Worm (Caenorhabditis elegans) whole organism, L4/young adult: ENCODE measurements around the gene sru-18.
"Not testable (repeated sequence)": the region's sequence is repeated elsewhere in the genome, so short reads cannot be mapped to it uniquely, and the experiment has no call there.

ENCODE experiments used
- W03F9.2 ChIP-seq: fragments of 150-350 bp; optimal IDR thresholded peaks from 2 replicates; lab custom pipeline; 2014; ENCODE audit warnings: missing biosample characterization, missing genetic modification characterization
- dao-5 ChIP-seq: sonication (generic microtip); optimal IDR thresholded peaks from 2 replicates; lab custom pipeline; 2016; ENCODE audit warnings: missing genotype, missing genetic modification characterization, moderate library complexity, missing compliant biosample characterization
- him-1 ChIP-seq: sonication (generic microtip); optimal IDR thresholded peaks from 2 replicates; lab custom pipeline; 2016; ENCODE audit warnings: missing genotype, missing genetic modification reagents, missing genetic modification characterization, missing compliant biosample characterization

The sru-18 gene

DNA sequence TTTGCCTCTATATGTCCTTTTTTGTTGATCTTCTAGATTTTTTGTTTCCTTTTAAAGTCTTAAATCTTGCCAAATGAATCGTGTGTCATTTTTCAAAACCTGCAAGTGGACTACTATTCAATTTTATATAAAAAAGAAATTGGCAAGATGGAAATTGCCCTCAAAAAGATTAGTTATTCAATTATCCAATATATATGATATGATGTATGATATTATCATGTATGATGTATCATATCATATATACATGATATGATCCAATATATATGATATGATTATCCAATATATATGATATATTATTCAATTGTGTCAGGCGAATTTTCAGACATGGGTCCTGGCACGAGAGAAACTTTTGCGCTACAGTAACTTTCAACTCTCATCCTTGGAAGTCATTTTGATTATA is 6.9 kb upstream of the sru-18 start, which contains the start of gene sru-20:
Gene sru-20, plus strand, starts transcription at position 301 of the 400 bp plus-strand sequence.
- TF ChIP-seq W03F9.2 (tag; lab: Kevin White, UChicago) (no peak), dao-5 (tag; lab: Kevin White, UChicago) (no peak), him-1 (tag; lab: Kevin White, UChicago) (no peak)

DNA sequence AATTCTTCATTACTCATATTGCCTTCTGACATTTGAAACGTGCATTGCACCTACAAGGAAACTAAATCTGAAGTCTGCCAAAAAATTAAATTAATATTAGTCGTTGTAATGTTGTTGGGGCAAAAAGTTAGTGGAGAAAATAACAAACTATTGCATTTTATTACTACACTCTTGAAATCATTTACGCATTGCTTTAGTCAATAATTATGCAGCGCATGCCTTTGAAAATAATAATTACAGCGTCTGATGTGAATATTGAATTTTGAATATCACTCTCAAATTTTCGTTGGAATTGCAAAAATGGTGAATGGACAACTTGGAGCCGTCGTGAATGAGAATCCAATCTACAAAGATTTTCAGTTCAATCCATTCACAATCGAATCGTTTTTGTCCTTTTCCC is 3.8 kb upstream of the sru-18 start, which contains the start of gene sru-19:
Gene sru-19, plus strand, starts transcription at position 301 of the 400 bp plus-strand sequence.
- TF ChIP-seq dao-5 (tag; lab: Kevin White, UChicago) (no peak), him-1 (tag; lab: Kevin White, UChicago) (no peak), W03F9.2 (tag; lab: Kevin White, UChicago) (no peak)

DNA sequence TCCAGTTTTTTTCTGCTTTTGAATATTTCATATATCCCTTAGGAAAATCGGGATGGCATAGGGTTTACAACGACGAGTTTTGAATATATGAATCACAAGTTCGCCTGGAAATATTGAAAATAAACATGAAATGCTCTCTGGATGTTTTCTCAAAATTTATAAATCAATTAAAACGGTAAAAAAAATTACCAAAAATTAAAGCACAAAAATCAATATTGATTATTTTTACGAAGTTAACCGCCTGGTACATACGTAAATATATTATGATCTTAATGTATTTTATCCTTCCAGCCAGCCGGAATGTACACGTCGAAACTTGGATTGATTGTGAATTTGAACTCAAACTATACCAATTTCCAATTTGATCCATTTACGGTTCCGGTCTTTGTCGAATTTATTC is 3.3 kb downstream of the sru-18 start, which contains the start of gene sru-17:
Gene sru-17, plus strand, starts transcription at position 301 of the 400 bp plus-strand sequence.
- TF ChIP-seq W03F9.2, dao-5, him-1 (tag; lab: Kevin White, UChicago): not testable (repeated sequence)

DNA sequence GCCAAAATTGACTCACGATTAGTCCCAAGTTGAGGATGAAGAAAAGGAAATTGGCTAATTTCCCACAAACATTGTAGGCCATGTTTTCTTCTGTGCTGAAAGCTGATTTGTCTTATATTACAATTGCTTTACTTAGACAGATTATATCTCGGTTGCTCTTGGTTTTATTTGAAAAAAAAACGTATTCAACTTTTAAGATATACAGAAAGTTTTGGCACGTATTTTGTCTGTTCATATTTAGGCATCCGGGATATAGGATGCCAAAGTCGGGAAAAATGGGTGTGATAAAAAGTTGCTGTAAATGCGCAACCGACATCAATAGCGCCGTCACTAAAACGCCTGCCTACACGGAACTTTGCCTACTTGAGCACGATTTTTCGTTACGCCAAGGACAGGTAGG is 18.1 kb downstream of the sru-18 start, which contains the start of gene tsp-4:
Gene tsp-4, minus strand, starts transcription at position 101 of the 400 bp plus-strand sequence.
- no peak for TF ChIP-seq him-1 (tag; lab: Kevin White, UChicago)
- TF ChIP-seq dao-5 (tag; lab: Kevin White, UChicago): no peak
- TF ChIP-seq W03F9.2 (tag; lab: Kevin White, UChicago): no peak

DNA sequence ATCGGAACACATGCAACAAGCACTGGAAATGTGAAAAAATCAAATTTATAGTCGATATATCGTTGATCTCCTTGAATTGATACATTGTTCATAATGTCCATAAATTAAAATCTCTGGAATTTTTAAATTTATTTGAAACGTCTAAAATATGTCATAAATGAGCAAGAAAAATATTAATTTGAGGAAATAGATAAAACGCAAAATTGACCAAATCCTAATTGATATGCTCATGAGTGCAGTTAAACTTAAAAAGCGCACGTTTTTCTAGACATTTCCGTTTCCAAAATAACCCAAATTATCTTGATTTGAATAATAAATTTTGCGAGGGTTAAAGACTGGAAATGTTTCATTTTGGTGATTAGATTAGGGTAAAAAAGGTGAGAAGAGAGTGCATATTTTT is 20.5 kb downstream of the sru-18 start, which contains the start of gene sru-13:
Gene sru-13, minus strand, starts transcription at position 101 of the 400 bp plus-strand sequence.
- no peak for TF ChIP-seq dao-5 (tag; lab: Kevin White, UChicago)

DNA sequence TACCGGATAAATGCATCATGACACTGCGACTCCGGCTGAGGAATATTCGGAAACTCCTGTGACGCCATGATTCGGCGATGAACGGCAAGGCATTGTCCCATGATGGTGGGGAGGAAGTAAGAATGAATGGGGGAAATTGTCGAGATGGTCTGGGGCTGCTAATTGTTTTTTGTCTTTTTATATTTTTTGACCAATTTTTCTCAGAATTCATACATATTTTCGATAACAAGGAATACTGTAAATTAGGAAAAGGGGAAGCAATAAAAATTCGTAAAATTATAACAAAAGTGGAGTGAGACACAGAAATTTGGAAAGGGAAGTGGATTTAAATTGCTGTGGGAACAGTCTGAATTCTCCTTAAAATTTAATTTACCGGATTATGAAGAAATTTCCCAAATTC is 23.4 kb downstream of the sru-18 start, which contains the start of gene eak-4:
Gene eak-4, minus strand, starts transcription at position 101 of the 400 bp plus-strand sequence.
- no peak for TF ChIP-seq dao-5 (tag; lab: Kevin White, UChicago)
- no peak for TF ChIP-seq him-1 (tag; lab: Kevin White, UChicago)
- no peak for TF ChIP-seq W03F9.2 (tag; lab: Kevin White, UChicago)

DNA sequence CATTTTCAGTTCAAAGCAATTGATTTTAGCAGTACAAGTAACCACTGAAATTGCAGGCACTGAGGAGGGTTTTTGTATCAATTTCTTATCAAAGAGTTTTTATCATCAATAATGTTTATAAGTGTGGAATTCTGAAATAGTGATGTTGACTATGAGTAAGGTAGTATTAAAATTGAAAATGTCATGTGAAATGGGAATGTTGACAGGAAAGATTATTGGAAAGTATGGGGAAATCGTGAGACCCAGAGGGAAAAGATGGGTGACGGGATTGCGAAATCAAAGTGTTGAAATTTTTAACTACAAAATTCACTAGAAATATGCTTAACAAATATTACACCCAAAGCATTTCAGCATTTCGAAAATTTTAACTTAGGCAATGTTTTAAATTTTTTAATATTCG is 25.2 kb downstream of the sru-18 start, which contains the start of gene F53B2.8:
Gene F53B2.8, minus strand, starts transcription at position 180 of the 400 bp plus-strand sequence.
- TF ChIP-seq W03F9.2 (tag; lab: Kevin White, UChicago): peak; percentile 47
- no peak for TF ChIP-seq him-1 (tag; lab: Kevin White, UChicago)
- TF ChIP-seq dao-5 (tag; lab: Kevin White, UChicago): no peak

DNA sequence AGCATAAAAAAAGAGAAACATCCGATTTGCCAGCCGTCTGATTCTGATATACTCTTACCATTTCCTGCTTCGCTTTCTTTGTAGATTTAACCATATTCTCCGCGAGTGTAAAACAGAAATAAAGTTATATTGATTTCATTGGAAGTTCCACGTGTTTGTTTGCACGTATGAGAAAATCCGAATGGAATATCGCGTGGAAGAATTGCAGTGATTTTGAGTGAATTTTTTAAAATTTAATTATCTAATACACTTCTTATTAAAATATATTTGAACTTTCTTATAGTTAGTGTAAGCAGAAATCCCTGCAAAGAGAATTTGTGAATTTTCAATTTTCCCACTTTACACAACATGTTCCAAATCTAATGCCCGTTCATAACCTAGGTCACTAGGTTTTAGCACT is 29.0 kb downstream of the sru-18 start, which contains the start of gene F53B2.5:
Gene F53B2.5, minus strand, starts transcription at position 101 of the 400 bp plus-strand sequence.
- no peak for TF ChIP-seq W03F9.2 (tag; lab: Kevin White, UChicago)
- TF ChIP-seq dao-5 (tag; lab: Kevin White, UChicago): no peak

DNA sequence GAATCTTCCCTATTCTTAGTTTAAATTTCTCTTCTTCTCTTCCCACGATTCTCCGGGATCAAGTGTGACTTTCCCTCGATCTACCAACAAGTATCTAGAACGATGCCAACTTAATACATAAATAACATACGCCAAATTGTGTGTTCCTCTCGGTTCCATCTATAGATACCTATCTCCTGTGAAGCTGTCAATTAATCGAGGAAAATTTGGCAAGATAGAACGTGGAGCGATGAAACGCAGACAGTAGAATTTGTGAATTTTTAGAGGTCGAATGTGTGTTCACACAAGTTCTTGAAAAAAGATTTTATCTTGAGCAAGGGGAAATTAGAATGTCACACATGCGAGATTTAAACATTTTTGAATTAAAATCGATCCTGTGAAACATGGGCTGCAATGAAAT is 29.4 kb downstream of the sru-18 start:
- TF ChIP-seq W03F9.2 (tag; lab: Kevin White, UChicago): no peak
- no peak for TF ChIP-seq dao-5 (tag; lab: Kevin White, UChicago)
- no peak for TF ChIP-seq him-1 (tag; lab: Kevin White, UChicago)

DNA sequence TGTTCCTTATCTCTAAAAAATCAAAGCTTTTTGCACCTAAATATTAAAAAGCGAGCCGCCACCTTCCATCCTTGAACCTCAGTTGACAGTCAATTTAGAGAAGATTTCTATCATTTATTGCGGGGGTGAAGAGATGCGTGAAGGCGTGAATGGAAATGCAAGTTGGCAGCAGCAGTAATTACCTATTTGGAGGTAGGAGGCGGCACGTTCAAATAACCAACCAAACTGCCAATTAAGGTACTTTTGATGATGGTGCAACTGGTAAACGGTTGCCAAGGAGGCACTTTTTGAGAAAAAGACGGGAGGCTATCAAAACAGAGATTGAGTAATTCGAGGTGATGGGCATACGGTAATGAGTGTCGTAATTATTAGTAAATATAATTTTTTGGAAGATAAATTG is 34.3 kb downstream of the sru-18 start:
- TF ChIP-seq him-1 (tag; lab: Kevin White, UChicago) (no peak), dao-5 (tag; lab: Kevin White, UChicago) (no peak), W03F9.2 (tag; lab: Kevin White, UChicago) (no peak)

DNA sequence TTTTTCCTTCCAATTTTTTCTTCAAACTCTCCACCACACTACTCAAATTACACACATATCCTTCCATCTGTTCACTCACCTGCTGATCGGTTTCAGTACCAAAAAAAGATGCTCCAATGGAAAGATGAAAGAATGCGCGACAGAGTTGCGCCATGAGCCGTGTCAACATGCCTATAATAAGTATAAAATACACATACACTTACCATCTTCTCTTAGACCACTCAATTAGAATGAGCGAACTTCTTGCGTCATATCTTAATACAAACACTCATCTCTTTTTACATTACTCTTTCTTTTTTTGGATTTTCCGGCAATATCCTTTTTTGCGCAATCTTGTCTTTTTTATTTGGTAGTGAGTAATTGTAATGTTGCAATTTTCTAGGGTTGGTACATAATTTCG is 35.6 kb downstream of the sru-18 start:
- TF ChIP-seq him-1 (tag; lab: Kevin White, UChicago) (no peak), W03F9.2 (tag; lab: Kevin White, UChicago) (no peak), dao-5 (tag; lab: Kevin White, UChicago) (no peak)

DNA sequence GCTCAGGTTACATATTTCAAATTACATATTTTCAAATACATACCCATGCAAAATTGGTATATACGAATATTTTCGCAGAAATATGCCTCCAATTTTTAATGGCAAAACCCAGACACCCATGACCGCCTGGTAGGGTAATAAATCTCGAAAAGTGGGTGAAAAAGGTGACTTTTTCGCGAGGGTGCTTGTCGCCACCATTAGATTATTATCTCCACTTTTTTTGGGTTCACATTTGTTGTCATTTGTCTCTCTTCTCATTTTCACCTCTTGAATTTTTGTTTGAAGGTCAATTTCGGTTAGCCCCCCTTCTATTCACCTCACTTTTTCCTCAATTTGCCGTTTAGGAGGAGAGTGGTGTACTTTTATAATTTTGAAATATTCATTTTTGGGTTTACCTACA is 38.2 kb downstream of the sru-18 start:
- TF ChIP-seq W03F9.2 (tag; lab: Kevin White, UChicago): no peak
- TF ChIP-seq dao-5 (tag; lab: Kevin White, UChicago): no peak
- no peak for TF ChIP-seq him-1 (tag; lab: Kevin White, UChicago)

DNA sequence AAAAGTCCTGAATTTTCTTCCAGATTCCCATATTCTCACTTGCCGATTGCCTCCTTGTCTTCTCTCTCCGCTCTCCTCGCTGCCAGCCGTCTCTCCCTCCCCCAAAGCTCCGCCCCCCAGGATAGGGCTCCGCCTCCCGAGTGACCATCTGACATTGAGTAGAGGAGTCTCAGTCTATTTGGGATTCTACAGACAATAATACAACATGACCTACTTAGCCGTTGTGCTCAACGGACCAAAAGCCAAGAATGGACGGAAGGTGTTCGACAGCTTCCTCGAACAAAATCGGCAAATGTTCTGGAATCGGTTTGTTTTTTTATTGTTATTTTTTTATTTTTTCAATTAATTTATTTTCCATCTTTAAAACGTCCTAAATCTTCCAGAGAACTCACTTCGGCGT is 40.0 kb downstream of the sru-18 start, which contains the start of gene ham-1:
Gene ham-1, plus strand, starts transcription at position 173 of the 400 bp plus-strand sequence.
- TF ChIP-seq dao-5 (tag; lab: Kevin White, UChicago) (no peak), him-1 (tag; lab: Kevin White, UChicago) (no peak), W03F9.2 (tag; lab: Kevin White, UChicago) (no peak)

DNA sequence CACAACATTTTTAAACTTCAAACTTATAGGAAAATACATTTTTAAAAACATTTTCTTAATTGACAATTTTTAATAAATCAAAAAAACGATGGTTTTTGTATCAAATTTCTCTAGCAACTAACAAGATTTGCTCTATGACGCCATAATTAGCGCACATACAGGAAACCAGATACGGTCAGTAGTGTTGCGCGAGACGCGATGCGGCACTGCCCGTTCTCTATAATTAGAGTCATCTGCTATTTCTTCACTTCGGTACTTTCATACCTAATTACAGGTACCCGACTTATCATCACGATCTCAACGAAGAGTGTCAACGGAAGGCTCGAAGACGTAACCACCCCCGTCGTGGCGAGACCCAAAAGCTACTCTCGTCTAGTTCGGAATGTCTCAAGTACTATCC is 42.6 kb downstream of the sru-18 start:
- TF ChIP-seq W03F9.2 (tag; lab: Kevin White, UChicago) (no peak), dao-5 (tag; lab: Kevin White, UChicago) (no peak), him-1 (tag; lab: Kevin White, UChicago) (no peak)
